Worm (Caenorhabditis elegans) whole organism, L4 larva: ENCODE measurements around the gene srh-159.

Source experiments
- F10B5.3 ChIP-seq: sonication (generic microtip); optimal IDR thresholded peaks from 2 replicates; lab custom pipeline; 2016; ENCODE audit warnings: mild to moderate bottlenecking, missing genetic modification characterization, missing compliant biosample characterization
- F49E8.2 ChIP-seq: sonication (generic microtip); optimal IDR thresholded peaks from 2 replicates; lab custom pipeline; 2016; ENCODE audit warnings: missing compliant biosample characterization, mild to moderate bottlenecking, missing genetic modification characterization, borderline replicate concordance
- R02D3.7 ChIP-seq: fragments of 150-350 bp; sonication (generic microtip); optimal IDR thresholded peaks from 3 replicates; lab custom pipeline; 2014; ENCODE audit warnings: missing biosample characterization, missing genetic modification characterization
- T26A8.4 ChIP-seq: fragments of 200-800 bp; sonication (Bioruptor generic); IDR thresholded peaks from 2 replicates; pipeline ENCODE4 v1.3.6; 2022; ENCODE audit warnings: missing genetic modification characterization, missing compliant biosample characterization
- aha-1 ChIP-seq: fragments of 150-350 bp; peaks from one replicate; lab custom pipeline; 2014; ENCODE audit warnings: missing biosample characterization, missing genetic modification characterization
- ama-1 ChIP-seq: fragments of 150-350 bp; optimal IDR thresholded peaks from 2 replicates; lab custom pipeline; 2014; ENCODE audit warnings: inconsistent platforms, mixed read lengths
- attf-4 ChIP-seq: sonication (generic microtip); optimal IDR thresholded peaks from 3 replicates; lab custom pipeline; 2017; ENCODE audit warnings: missing biosample characterization, missing genetic modification characterization
- ceh-44 ChIP-seq: fragments of 200-800 bp; sonication (Bioruptor generic); IDR thresholded peaks from 2 replicates; pipeline ENCODE4 v1.3.6; 2022; ENCODE audit warnings: missing genetic modification reagents, missing genetic modification characterization, missing compliant biosample characterization
- ceh-62 ChIP-seq: sonication (generic microtip); optimal IDR thresholded peaks from 2 replicates; lab custom pipeline; 2017; ENCODE audit warnings: missing biosample characterization, missing genetic modification characterization
- ceh-82 ChIP-seq: sonication (generic microtip); optimal IDR thresholded peaks from 2 replicates; lab custom pipeline; 2017; ENCODE audit warnings: missing biosample characterization, missing genetic modification characterization
- daf-16 ChIP-seq, 3 experiments: sonication (generic microtip); optimal IDR thresholded peaks; 2 replicates each; lab custom pipeline; 2016 to 2017; ENCODE audit warnings: missing genetic modification characterization in 3 of 3, missing genetic modification reagents in 3 of 3, mild to moderate bottlenecking in 2 of 3, missing compliant biosample characterization in 2 of 3, missing biosample characterization in 1 of 3, moderate library complexity in 1 of 3
- dmd-8 ChIP-seq: fragments of 200-800 bp; sonication (Bioruptor generic); IDR thresholded peaks from 2 replicates; pipeline ENCODE4 v1.3.6; 2022; ENCODE audit warnings: missing genetic modification characterization, missing compliant biosample characterization
- dpl-1 ChIP-seq: fragments of 150-350 bp; optimal IDR thresholded peaks from 2 replicates; lab custom pipeline; 2014; ENCODE audit warnings: missing biosample characterization, missing genetic modification reagents, missing genetic modification characterization
- duxl-1 ChIP-seq: sonication (generic microtip); optimal IDR thresholded peaks from 2 replicates; lab custom pipeline; 2016; ENCODE audit warnings: mild to moderate bottlenecking, missing genetic modification characterization, moderate library complexity, missing compliant biosample characterization; ENCODE audit not compliant: poor library complexity
- egl-43 ChIP-seq: fragments of 200-800 bp; sonication (Bioruptor generic); IDR thresholded peaks from 2 replicates; pipeline ENCODE4 v1.3.6; 2022; ENCODE audit warnings: missing genetic modification reagents, missing genetic modification characterization, missing compliant biosample characterization
- fos-1 ChIP-seq: fragments of 150-350 bp; optimal IDR thresholded peaks from 2 replicates; lab custom pipeline; 2014; ENCODE audit warnings: missing biosample characterization, missing genetic modification characterization
- gei-8 ChIP-seq: fragments of 200-800 bp; sonication (Bioruptor generic); optimal IDR thresholded peaks from 2 replicates; lab custom pipeline; 2018; ENCODE audit warnings: mild to moderate bottlenecking, missing genetic modification characterization, missing compliant biosample characterization
- hif-1 ChIP-seq, 2 experiments: sonication (generic microtip); optimal IDR thresholded peaks; 2 replicates each; lab custom pipeline; 2016 to 2017; ENCODE audit warnings: missing compliant biosample characterization in 2 of 2, missing genetic modification characterization in 2 of 2, missing genetic modification reagents in 2 of 2, missing genotype in 2 of 2, mild to moderate bottlenecking in 1 of 2
- hlh-11 ChIP-seq: fragments of 200-800 bp; sonication (Bioruptor generic); optimal IDR thresholded peaks from 2 replicates; lab custom pipeline; 2018; ENCODE audit warnings: mild to moderate bottlenecking, missing genetic modification characterization, missing compliant biosample characterization
- lin-13 ChIP-seq: fragments of 150-350 bp; optimal IDR thresholded peaks from 2 replicates; lab custom pipeline; 2014; ENCODE audit warnings: missing biosample characterization, missing genetic modification reagents, missing genetic modification characterization
- lin-29 ChIP-seq: fragments of 200-800 bp; sonication (Bioruptor generic); IDR thresholded peaks from 2 replicates; pipeline ENCODE4 v1.3.6; 2022; ENCODE audit warnings: missing genetic modification reagents, missing genetic modification characterization, missing compliant biosample characterization
- madf-5 ChIP-seq, 2 experiments: fragments of 200-800 bp; sonication (Bioruptor generic); IDR thresholded peaks; 2 replicates each; pipeline ENCODE4 v1.3.6; 2022; ENCODE audit warnings: missing compliant biosample characterization in 2 of 2, missing genetic modification characterization in 2 of 2
- mep-1 ChIP-seq: fragments of 150-350 bp; sonication (generic microtip); optimal IDR thresholded peaks from 3 replicates; lab custom pipeline; 2014; ENCODE audit warnings: missing biosample characterization, missing genetic modification characterization
- nhr-102 ChIP-seq: sonication (generic microtip); optimal IDR thresholded peaks from 2 replicates; lab custom pipeline; 2016; ENCODE audit warnings: mild to moderate bottlenecking, missing genetic modification characterization, moderate library complexity, missing compliant biosample characterization
- nhr-41 ChIP-seq: fragments of 200-800 bp; sonication (Bioruptor generic); IDR thresholded peaks from 2 replicates; pipeline ENCODE4 v1.3.6; 2022; ENCODE audit warnings: missing genetic modification reagents, missing genetic modification characterization, missing compliant biosample characterization
- nhr-6 ChIP-seq: fragments of 150-350 bp; optimal IDR thresholded peaks from 2 replicates; lab custom pipeline; 2014; ENCODE audit warnings: missing biosample characterization, missing genetic modification characterization
- nhr-76 ChIP-seq: fragments of 150-350 bp; optimal IDR thresholded peaks from 2 replicates; lab custom pipeline; 2014; ENCODE audit warnings: missing biosample characterization, missing genetic modification characterization
- nhr-77 ChIP-seq: fragments of 150-350 bp; optimal IDR thresholded peaks from 2 replicates; lab custom pipeline; 2014; ENCODE audit warnings: missing biosample characterization, missing genetic modification characterization
- php-3 ChIP-seq: fragments of 200-800 bp; sonication (Bioruptor generic); IDR thresholded peaks from 2 replicates; pipeline ENCODE4 v1.3.6; 2022; ENCODE audit warnings: missing genetic modification reagents, missing genetic modification characterization, missing compliant biosample characterization
- saeg-2 ChIP-seq: fragments of 200-800 bp; sonication (Bioruptor generic); IDR thresholded peaks from 2 replicates; pipeline ENCODE4 v1.3.6; 2022; ENCODE audit warnings: missing genetic modification reagents, missing genetic modification characterization, missing compliant biosample characterization
- set-16 ChIP-seq: fragments of 200-800 bp; sonication (Bioruptor generic); IDR thresholded peaks from 2 replicates; pipeline ENCODE4 v1.3.6; 2022; ENCODE audit warnings: missing genetic modification reagents, missing genetic modification characterization, missing compliant biosample characterization
- spr-1 ChIP-seq: sonication (generic microtip); optimal IDR thresholded peaks from 2 replicates; lab custom pipeline; 2016; ENCODE audit warnings: mild to moderate bottlenecking, missing genetic modification characterization, missing compliant biosample characterization
- zfp-2 ChIP-seq: sonication (generic microtip); optimal IDR thresholded peaks from 2 replicates; lab custom pipeline; 2016; ENCODE audit warnings: mild to moderate bottlenecking, missing genetic modification characterization, missing compliant biosample characterization

Gene srh-159

ce11 chrV:17198926-17199325 is 16.8 kb downstream of the srh-159 start, which contains the start of gene srz-96:
srz-96 (plus strand) TSS chrV:17199226.
- no peak for TF ChIP-seq T26A8.4
- TF ChIP-seq zfp-2 (tag; lab: Kevin White, UChicago): no peak
- no peak for TF ChIP-seq hlh-11 (tag; lab: Kevin White, UChicago)
- no peak for TF ChIP-seq F49E8.2 (tag; lab: Kevin White, UChicago)
- TF ChIP-seq dmd-8: no peak
- TF ChIP-seq duxl-1 (tag; lab: Kevin White, UChicago): no peak
- no peak for TF ChIP-seq ceh-62 (tag; lab: Kevin White, UChicago)
- no peak for TF ChIP-seq php-3
- TF ChIP-seq nhr-6 (tag; lab: Kevin White, UChicago): no peak
- TF ChIP-seq spr-1: no peak
- TF ChIP-seq egl-43: no peak
- no peak for TF ChIP-seq F10B5.3
- TF ChIP-seq ama-1: no peak
- no peak for TF ChIP-seq aha-1 (tag; lab: Kevin White, UChicago)

ce11 chrV:17201847-17202246 is 19.7 kb downstream of the srh-159 start, which contains the start of gene Y68A4A.10:
Y68A4A.10 (plus strand) TSS chrV:17202147.
- TF ChIP-seq ceh-82 (tag; lab: Kevin White, UChicago) (no peak), aha-1 (tag; lab: Kevin White, UChicago) (peak; percentile 8)
- TF ChIP-seq, all 104 proteins: peak for 1

ce11 chrV:17206469-17206868 is 24.3 kb downstream of the srh-159 start:
- TF ChIP-seq mep-1 (tag; lab: Kevin White, UChicago) (no peak), nhr-77 (tag; lab: Kevin White, UChicago) (no peak), F49E8.2 (tag; lab: Kevin White, UChicago) (no peak), saeg-2 (GFP tag; lab: Robert Waterston, UW) (no peak), madf-5 (GFP tag; IDR thresholded peaks at IDR 0.05; lab: Robert Waterston, UW) (no peak), set-16 (GFP tag; lab: Robert Waterston, UW) (peak; percentile 92), nhr-102 (tag; lab: Kevin White, UChicago) (no peak), dmd-8 (no peak)

- TF ChIP-seq gei-8 (GFP tag; lab: Kevin White, UChicago) (no peak), T26A8.4 (no peak), aha-1 (tag; lab: Kevin White, UChicago) (peak; percentile 44), R02D3.7 (tag; lab: Kevin White, UChicago) (no peak), daf-16 (GFP tag; optimal IDR thresholded peaks at IDR 0.05; lab: Kevin White, UChicago) (no peak), daf-16 (tag; optimal IDR thresholded peaks at IDR 0.05; lab: Kevin White, UChicago) (no peak), ama-1 (no peak), lin-29 (GFP tag; lab: Robert Waterston, UW) (no peak)
Measured at ce11 chrV:17208045-17208444, 25.9 kb downstream of the srh-159 start, which contains the start of gene Y68A4A.13. Y68A4A.13 (minus strand) TSS chrV:17208145.

ce11 chrV:17211989-17212731 is 30.0 kb downstream of the srh-159 start, which contains the start of gene srh-236:
srh-236 (minus strand) TSS chrV:17212039.
- no peak for TF ChIP-seq dpl-1 (GFP tag; lab: Kevin White, UChicago)
- peak; percentile 86 for TF ChIP-seq set-16 (GFP tag; lab: Robert Waterston, UW)
- TF ChIP-seq nhr-102 (tag; lab: Kevin White, UChicago): no peak

- TF ChIP-seq hif-1 (tag; optimal IDR thresholded peaks at IDR 0.05; lab: Kevin White, UChicago) (no peak), nhr-76 (tag; lab: Kevin White, UChicago) (no peak), ceh-44 (GFP tag; lab: Robert Waterston, UW) (no peak), attf-4 (tag; lab: Kevin White, UChicago) (no peak), ceh-62 (tag; lab: Kevin White, UChicago) (no peak), lin-13 (no peak), fos-1 (tag; lab: Kevin White, UChicago) (no peak), gei-8 (GFP tag; lab: Kevin White, UChicago) (no peak), nhr-41 (no peak)
Measured at ce11 chrV:17212743-17213142, 30.6 kb downstream of the srh-159 start, which contains the start of gene srh-113. srh-113 (plus strand) TSS chrV:17213043.
